Fruit fly (Drosophila melanogaster): ENCODE data around the gene Ucp4B.

Ucp4B gene

dm6 chr2L:5963251-5963650, 6.4 kb upstream of the Ucp4B start:
- no peak for TF ChIP-seq Myc (optimal IDR thresholded peaks at IDR 0.05)
- no peak for TF ChIP-seq h (GFP tag; optimal IDR thresholded peaks at IDR 0.05)
- TF ChIP-seq foxo (GFP tag; optimal IDR thresholded peaks at IDR 0.05): no peak

- TF ChIP-seq HLH106 (tag; optimal IDR thresholded peaks at IDR 0.05): no peak
- TF ChIP-seq N (GFP tag; optimal IDR thresholded peaks at IDR 0.05): no peak
- no peak for TF ChIP-seq tai (GFP tag; optimal IDR thresholded peaks at IDR 0.05)
- TF ChIP-seq Vsx2 (GFP tag; optimal IDR thresholded peaks at IDR 0.05; ENCODE audit: partially characterized antibody): no peak
- TF ChIP-seq brk (GFP tag; optimal IDR thresholded peaks at IDR 0.05): no peak
- TF ChIP-seq jim (GFP tag; optimal IDR thresholded peaks at IDR 0.05): no peak
These were observed 5.4 kb upstream of the Ucp4B start for dm6 chr2L:5964211-5964610.

dm6 chr2L:5964851-5965250, 4.8 kb upstream of the Ucp4B start, which contains the start of gene psd:
TSS of gene psd (minus strand) at chr2L:5964951.
- TF ChIP-seq Hr78 (GFP tag; optimal IDR thresholded peaks at IDR 0.05) (no peak), foxo (GFP tag; optimal IDR thresholded peaks at IDR 0.05) (no peak), CrebA (GFP tag; optimal IDR thresholded peaks at IDR 0.05; ENCODE audit: borderline replicate concordance) (no peak), fru (GFP tag; optimal IDR thresholded peaks at IDR 0.05) (no peak), dsf (GFP tag; optimal IDR thresholded peaks at IDR 0.05; ENCODE audit: borderline replicate concordance) (no peak), Dif (GFP tag; optimal IDR thresholded peaks at IDR 0.05; ENCODE audit: partially characterized antibody) (no peak), Hr83 (GFP tag; optimal IDR thresholded peaks at IDR 0.05; ENCODE audit: poor library complexity, severe bottlenecking) (no peak), Sp1 (GFP tag; optimal IDR thresholded peaks at IDR 0.05) (no peak), N (GFP tag; optimal IDR thresholded peaks at IDR 0.05) (no peak), psq (GFP tag; optimal IDR thresholded peaks at IDR 0.05) (no peak), ey (GFP tag; optimal IDR thresholded peaks at IDR 0.05) (no peak)

- no peak for TF ChIP-seq sage (GFP tag; optimal IDR thresholded peaks at IDR 0.05)
- TF ChIP-seq Mio (GFP tag; optimal IDR thresholded peaks at IDR 0.05): no peak
- TF ChIP-seq GATAd (GFP tag; optimal IDR thresholded peaks at IDR 0.05): no peak
- TF ChIP-seq CG32264 (GFP tag; optimal IDR thresholded peaks at IDR 0.05): no peak
- TF ChIP-seq Jra (GFP tag; optimal IDR thresholded peaks at IDR 0.05): no peak
- TF ChIP-seq N (GFP tag; optimal IDR thresholded peaks at IDR 0.05): no peak
- TF ChIP-seq usp (GFP tag; optimal IDR thresholded peaks at IDR 0.05): no peak
- TF ChIP-seq fru (GFP tag; optimal IDR thresholded peaks at IDR 0.05): no peak
- TF ChIP-seq CrebA (GFP tag; optimal IDR thresholded peaks at IDR 0.05; ENCODE audit: borderline replicate concordance): no peak
- no peak for TF ChIP-seq Abd-B (GFP tag; optimal IDR thresholded peaks at IDR 0.05)
- no peak for TF ChIP-seq brk (GFP tag; optimal IDR thresholded peaks at IDR 0.05)
- no peak for TF ChIP-seq dl (GFP tag; optimal IDR thresholded peaks at IDR 0.05; ENCODE audit: insufficient read depth in 1 of 2, partially characterized antibody in 2 of 2)
- no peak for TF ChIP-seq Vsx2 (GFP tag; optimal IDR thresholded peaks at IDR 0.05; ENCODE audit: partially characterized antibody)
- no peak for TF ChIP-seq CG9705 (GFP tag; optimal IDR thresholded peaks at IDR 0.05)
These were observed 1.7 kb upstream of the Ucp4B start, which contains the start of the genes CG13992 and Ucp4C for dm6 chr2L:5967702-5968616. TSS of gene CG13992 (minus strand) at chr2L:5967752. TSS of gene Ucp4C (plus strand) at chr2L:5968566.

- TF ChIP-seq Rel (GFP tag; optimal IDR thresholded peaks at IDR 0.05) (no peak), Rel (tag; optimal IDR thresholded peaks at IDR 0.05) (peak; percentile 33), brk (GFP tag; optimal IDR thresholded peaks at IDR 0.05) (peak; percentile 51), h (GFP tag; optimal IDR thresholded peaks at IDR 0.05) (peak; percentile 39), Sp1 (GFP tag; optimal IDR thresholded peaks at IDR 0.05) (no peak)
These were observed 1.6 kb downstream of the Ucp4B start for dm6 chr2L:5971093-5971808.
